Fruit fly (Drosophila melanogaster): ENCODE data around the gene tal-2A.

Gene tal-2A

dm6 chr3R:13797269-13797677, 15.6 kb upstream of the tal-2A start (continued):
- TF ChIP-seq Blimp-1 (GFP tag; optimal IDR thresholded peaks at IDR 0.05) (peak; percentile 26), CG9817 (tag; optimal IDR thresholded peaks at IDR 0.05) (no peak), CG8388 (GFP tag; optimal IDR thresholded peaks at IDR 0.05) (peak; percentile 23), bsh (GFP tag; optimal IDR thresholded peaks at IDR 0.05) (peak in 1 of 2 experiments; percentile 51), zf30C (GFP tag; optimal IDR thresholded peaks at IDR 0.05) (peak; percentile 23), Drgx (GFP tag; IDR thresholded peaks at IDR 0.05) (peak; percentile 65), sisA (GFP tag; IDR thresholded peaks at IDR 0.05) (0 out of 2 replicates have a peak, but pooled peaks have one; percentile 21), dm (GFP tag; optimal IDR thresholded peaks at IDR 0.05) (no peak), CG14965 (GFP tag; optimal IDR thresholded peaks at IDR 0.05; ENCODE audit: borderline replicate concordance) (no peak), sens (GFP tag) (peak; percentile 81), Spps (tag; optimal IDR thresholded peaks at IDR 0.05) (no peak), hb (GFP tag; IDR thresholded peaks at IDR 0.05; ENCODE audit: partially characterized antibody) (no peak), phol (tag; optimal IDR thresholded peaks at IDR 0.05) (peak; percentile 46), CG4854 (GFP tag; optimal IDR thresholded peaks at IDR 0.05) (no peak), CG4424 (GFP tag; optimal IDR thresholded peaks at IDR 0.05) (peak; percentile 3), Ets97D (GFP tag; optimal IDR thresholded peaks at IDR 0.05) (no peak), Ptx1 (GFP tag; IDR thresholded peaks at IDR 0.05) (0 out of 2 replicates have a peak, but pooled peaks have one; percentile 12), z (GFP tag; IDR thresholded peaks at IDR 0.05) (no peak), Atf-2 (GFP tag; optimal IDR thresholded peaks at IDR 0.05) (no peak), CG8089 (GFP tag; optimal IDR thresholded peaks at IDR 0.05) (no peak), dmrt11E (tag; optimal IDR thresholded peaks at IDR 0.05) (peak; percentile 2), CG11696 (GFP tag; IDR thresholded peaks at IDR 0.05) (no peak), CG6254 (GFP tag; optimal IDR thresholded peaks at IDR 0.05) (peak; percentile 16), seq (GFP tag; IDR thresholded peaks at IDR 0.05) (no peak), HLH3B (GFP tag; IDR thresholded peaks at IDR 0.05) (0 out of 2 replicates have a peak, but pooled peaks have one; percentile 5), Sox100B (GFP tag; optimal IDR thresholded peaks at IDR 0.05) (peak; percentile 2), CG1832 (GFP tag; optimal IDR thresholded peaks at IDR 0.05) (no peak), Meics (GFP tag; optimal IDR thresholded peaks at IDR 0.05) (no peak), Hmx (GFP tag; optimal IDR thresholded peaks at IDR 0.05) (no peak), CG5180 (GFP tag; optimal IDR thresholded peaks at IDR 0.05) (no peak), nmo (GFP tag; optimal IDR thresholded peaks at IDR 0.05) (peak; percentile 22), fd96Cb (tag; optimal IDR thresholded peaks at IDR 0.05) (peak; percentile 5), wek (GFP tag; optimal IDR thresholded peaks at IDR 0.05) (no peak), BtbVII (GFP tag; optimal IDR thresholded peaks at IDR 0.05) (no peak), CG30403 (GFP tag; optimal IDR thresholded peaks at IDR 0.05) (peak; percentile 3), tgo (GFP tag; IDR thresholded peaks at IDR 0.05) (no peak), Sry-β (GFP tag; optimal IDR thresholded peaks at IDR 0.05) (no peak), usp (GFP tag; optimal IDR thresholded peaks at IDR 0.05) (no peak), CG8281 (tag; optimal IDR thresholded peaks at IDR 0.05) (no peak), MESR4 (GFP tag; optimal IDR thresholded peaks at IDR 0.05) (no peak), Hey (tag; optimal IDR thresholded peaks at IDR 0.05) (no peak), bab2 (GFP tag; optimal IDR thresholded peaks at IDR 0.05) (no peak), Neu2 (GFP tag; optimal IDR thresholded peaks at IDR 0.05; ENCODE audit: borderline replicate concordance) (no peak), dimm (GFP tag; IDR thresholded peaks at IDR 0.05) (no peak), dmrt99B (tag; optimal IDR thresholded peaks at IDR 0.05) (peak; percentile 23), TFAM (GFP tag; optimal IDR thresholded peaks at IDR 0.05) (no peak), ATbp (GFP tag; optimal IDR thresholded peaks at IDR 0.05) (no peak), gsb-n (tag; optimal IDR thresholded peaks at IDR 0.05) (peak; percentile 30), CG1603 (tag; optimal IDR thresholded peaks at IDR 0.05) (peak; percentile 37), Max (GFP tag; optimal IDR thresholded peaks at IDR 0.05) (no peak)

Data from whole organism, embryonic.